Worm (Caenorhabditis elegans): ENCODE data around the gene sex-1.

ce11 chrX:10194327-10195096 is 10.7 kb downstream of the sex-1 start, which contains the start of gene myrf-2:
- TF ChIP-seq hnd-1 (tag; optimal IDR thresholded peaks at IDR 0.05): no peak
- TF ChIP-seq ama-1 (optimal IDR thresholded peaks at IDR 0.05): no peak
- no peak for TF ChIP-seq ceh-36 (tag; optimal IDR thresholded peaks at IDR 0.05)
- TF ChIP-seq pes-1 (GFP tag; IDR thresholded peaks at IDR 0.05): no peak
- TF ChIP-seq ets-7 (tag; optimal IDR thresholded peaks at IDR 0.05): no peak
- no peak for TF ChIP-seq hmg-4 (GFP tag; optimal IDR thresholded peaks at IDR 0.05)
- TF ChIP-seq tbx-11 (GFP tag; IDR thresholded peaks at IDR 0.05): no peak
- TF ChIP-seq aly-1 (tag; optimal IDR thresholded peaks at IDR 0.05): no peak
- no peak for TF ChIP-seq F13C5.2 (tag; optimal IDR thresholded peaks at IDR 0.05)
- no peak for TF ChIP-seq ceh-13 (GFP tag; optimal IDR thresholded peaks at IDR 0.05)
- TF ChIP-seq hmbx-1 (tag; optimal IDR thresholded peaks at IDR 0.05): no peak
- no peak for TF ChIP-seq tra-4 (tag; optimal IDR thresholded peaks at IDR 0.05)
